Worm (Caenorhabditis elegans) whole organism, late embryonic: ENCODE results near the gene cbn-1.

Experiments
- K09A11.1 ChIP-seq: sonication (generic microtip); optimal IDR thresholded peaks from 2 replicates; lab custom pipeline; 2017; ENCODE audit warnings: antibody characterized with exemption, mild to moderate bottlenecking, missing genetic modification characterization, missing compliant biosample characterization; ENCODE audit not compliant: insufficient read depth
- T23F11.4 ChIP-seq: fragments of 200-800 bp; sonication (Bioruptor generic); optimal IDR thresholded peaks from 2 replicates; lab custom pipeline; 2018; ENCODE audit warnings: mild to moderate bottlenecking, missing genetic modification characterization, missing compliant biosample characterization
- ceh-14 ChIP-seq: sonication (generic microtip); optimal IDR thresholded peaks from 2 replicates; lab custom pipeline; 2016; ENCODE audit warnings: missing genotype, missing genetic modification characterization, missing compliant biosample characterization
- ceh-19 ChIP-seq: fragments of 200-800 bp; sonication (Bioruptor generic); optimal IDR thresholded peaks from 2 replicates; lab custom pipeline; 2018; ENCODE audit warnings: mild to moderate bottlenecking, missing genetic modification characterization, missing compliant biosample characterization
- ceh-2 ChIP-seq: sonication (generic microtip); optimal IDR thresholded peaks from 2 replicates; lab custom pipeline; 2016; ENCODE audit warnings: missing genotype, missing genetic modification characterization, missing compliant biosample characterization
- ceh-24 ChIP-seq: sonication (generic microtip); optimal IDR thresholded peaks from 2 replicates; lab custom pipeline; 2016; ENCODE audit warnings: mild to moderate bottlenecking, missing genetic modification characterization, missing compliant biosample characterization
- ceh-34 ChIP-seq: sonication (generic microtip); optimal IDR thresholded peaks from 2 replicates; lab custom pipeline; 2016; ENCODE audit warnings: mild to moderate bottlenecking, missing genetic modification characterization, missing compliant biosample characterization
- ceh-45 ChIP-seq: fragments of 200-800 bp; sonication (Bioruptor generic); IDR thresholded peaks from 2 replicates; pipeline ENCODE4 v1.3.6; 2022; ENCODE audit warnings: missing genetic modification reagents, missing genetic modification characterization, missing compliant biosample characterization
- ceh-48 ChIP-seq: sonication (generic microtip); optimal IDR thresholded peaks from 2 replicates; lab custom pipeline; 2016; ENCODE audit warnings: missing genetic modification characterization, inconsistent platforms, missing compliant biosample characterization
- che-1 ChIP-seq: sonication (generic microtip); optimal IDR thresholded peaks from 2 replicates; lab custom pipeline; 2016; ENCODE audit warnings: mild to moderate bottlenecking, missing genetic modification characterization, missing compliant biosample characterization
- dmd-4 ChIP-seq: sonication (generic microtip); optimal IDR thresholded peaks from 2 replicates; lab custom pipeline; 2016; ENCODE audit warnings: borderline replicate concordance, missing genetic modification characterization, missing compliant biosample characterization
- dve-1 ChIP-seq: sonication (generic microtip); optimal IDR thresholded peaks from 2 replicates; lab custom pipeline; 2017; ENCODE audit warnings: antibody characterized with exemption, mild to moderate bottlenecking, missing genetic modification characterization, missing compliant biosample characterization
- elt-4 ChIP-seq: sonication (generic microtip); optimal IDR thresholded peaks from 2 replicates; lab custom pipeline; 2016; ENCODE audit warnings: missing genetic modification characterization, missing compliant biosample characterization
- ets-4 ChIP-seq: sonication (generic microtip); optimal IDR thresholded peaks from 2 replicates; lab custom pipeline; 2016; ENCODE audit warnings: missing genetic modification characterization, missing compliant biosample characterization
- eyg-1 ChIP-seq: sonication (generic microtip); optimal IDR thresholded peaks from 2 replicates; lab custom pipeline; 2016; ENCODE audit warnings: missing genotype, missing genetic modification characterization, missing compliant biosample characterization
- fkh-6 ChIP-seq: sonication (generic microtip); optimal IDR thresholded peaks from 2 replicates; lab custom pipeline; 2016; ENCODE audit warnings: missing genetic modification characterization, missing compliant biosample characterization
- hlh-15 ChIP-seq: sonication (generic microtip); optimal IDR thresholded peaks from 2 replicates; lab custom pipeline; 2016; ENCODE audit warnings: missing genetic modification characterization, missing compliant biosample characterization
- hlh-6 ChIP-seq: sonication (generic microtip); optimal IDR thresholded peaks from 2 replicates; lab custom pipeline; 2016; ENCODE audit warnings: missing genotype, missing genetic modification characterization, missing compliant biosample characterization
- hlh-8 ChIP-seq: sonication (generic microtip); optimal IDR thresholded peaks from 2 replicates; lab custom pipeline; 2016; ENCODE audit warnings: missing genotype, missing genetic modification characterization, missing compliant biosample characterization
- lim-6 ChIP-seq: sonication (generic microtip); optimal IDR thresholded peaks from 2 replicates; lab custom pipeline; 2016; ENCODE audit warnings: missing genetic modification characterization, missing compliant biosample characterization
- madf-2 ChIP-seq: sonication (generic microtip); optimal IDR thresholded peaks from 2 replicates; lab custom pipeline; 2017; ENCODE audit warnings: missing genetic modification characterization, missing compliant biosample characterization
- mec-3 ChIP-seq: sonication (generic microtip); optimal IDR thresholded peaks from 2 replicates; lab custom pipeline; 2016; ENCODE audit warnings: borderline replicate concordance, missing genetic modification characterization, missing compliant biosample characterization
- nfya-1 ChIP-seq: sonication (generic microtip); optimal IDR thresholded peaks from 2 replicates; lab custom pipeline; 2017; ENCODE audit warnings: missing genetic modification characterization, mild to moderate bottlenecking, missing compliant biosample characterization, antibody characterized with exemption, moderate library complexity
- nhr-11 ChIP-seq: fragments of 150-350 bp; optimal IDR thresholded peaks from 2 replicates; lab custom pipeline; 2014; ENCODE audit warnings: missing biosample characterization, missing genetic modification characterization
- odd-2 ChIP-seq: sonication (generic microtip); optimal IDR thresholded peaks from 2 replicates; lab custom pipeline; 2017; ENCODE audit warnings: antibody characterized with exemption, mild to moderate bottlenecking, missing genetic modification characterization, missing compliant biosample characterization
- pag-3 ChIP-seq: sonication (generic microtip); optimal IDR thresholded peaks from 2 replicates; lab custom pipeline; 2016; ENCODE audit warnings: missing compliant biosample characterization, missing genetic modification characterization, borderline replicate concordance
- pha-2 ChIP-seq: sonication (generic microtip); optimal IDR thresholded peaks from 2 replicates; lab custom pipeline; 2017; ENCODE audit warnings: mild to moderate bottlenecking, missing genetic modification characterization, missing compliant biosample characterization
- pha-4 ChIP-seq: fragments of 150-350 bp; optimal IDR thresholded peaks from 2 replicates; lab custom pipeline; 2018; ENCODE audit warnings: missing biosample characterization, missing genetic modification reagents, missing genetic modification characterization
- sdc-2 ChIP-seq: sonication (generic microtip); optimal IDR thresholded peaks from 2 replicates; lab custom pipeline; 2016; ENCODE audit warnings: missing genotype, missing genetic modification characterization, missing compliant biosample characterization
- sox-4 ChIP-seq: sonication (generic microtip); optimal IDR thresholded peaks from 2 replicates; lab custom pipeline; 2017; ENCODE audit warnings: mild to moderate bottlenecking, missing genetic modification characterization, inconsistent platforms, missing compliant biosample characterization
- syd-9 ChIP-seq: sonication (generic microtip); optimal IDR thresholded peaks from 2 replicates; lab custom pipeline; 2016; ENCODE audit warnings: mild to moderate bottlenecking, missing genetic modification characterization, moderate library complexity, missing compliant biosample characterization
- tbx-2 ChIP-seq: sonication (generic microtip); optimal IDR thresholded peaks from 2 replicates; lab custom pipeline; 2016; ENCODE audit warnings: missing genetic modification characterization, missing compliant biosample characterization
- ztf-16 ChIP-seq: sonication (generic microtip); optimal IDR thresholded peaks from 2 replicates; lab custom pipeline; 2017; ENCODE audit warnings: missing genetic modification characterization, missing compliant biosample characterization

The cbn-1 gene

ce11 chrII:372235-372634 lies 39.9 kb upstream of the cbn-1 start:
- TF ChIP-seq ets-4 (tag; lab: Kevin White, UChicago) (no peak), nfya-1 (tag; lab: Kevin White, UChicago) (peak; percentile 69)

ce11 chrII:371549-371948 lies 39.2 kb upstream of the cbn-1 start:
- TF ChIP-seq dmd-4 (tag; lab: Kevin White, UChicago) (no peak), sdc-2 (tag; lab: Kevin White, UChicago) (no peak), pha-2 (tag; lab: Kevin White, UChicago) (no peak), mec-3 (no peak), syd-9 (tag; lab: Kevin White, UChicago) (no peak), ceh-14 (no peak), pha-4 (tag; lab: Kevin White, UChicago) (no peak), dve-1 (tag; lab: Kevin White, UChicago) (no peak), ceh-24 (tag; lab: Kevin White, UChicago) (no peak), fkh-6 (tag; lab: Kevin White, UChicago) (no peak), ets-4 (tag; lab: Kevin White, UChicago) (no peak), pag-3 (tag; lab: Kevin White, UChicago) (no peak), tbx-2 (tag; lab: Kevin White, UChicago) (no peak), ceh-19 (GFP tag; lab: Kevin White, UChicago) (no peak), hlh-15 (no peak), odd-2 (tag; lab: Kevin White, UChicago) (no peak), ceh-34 (no peak), ceh-2 (tag; lab: Kevin White, UChicago) (no peak)
- TF ChIP-seq, all 69 proteins: peak for 0

ce11 chrII:370394-370793 lies 38.1 kb upstream of the cbn-1 start:
- TF ChIP-seq nfya-1 (tag; lab: Kevin White, UChicago) (peak; percentile 53), K09A11.1 (tag; lab: Kevin White, UChicago) (no peak)
- TF ChIP-seq, all 69 proteins: peak for 1

DNA sequence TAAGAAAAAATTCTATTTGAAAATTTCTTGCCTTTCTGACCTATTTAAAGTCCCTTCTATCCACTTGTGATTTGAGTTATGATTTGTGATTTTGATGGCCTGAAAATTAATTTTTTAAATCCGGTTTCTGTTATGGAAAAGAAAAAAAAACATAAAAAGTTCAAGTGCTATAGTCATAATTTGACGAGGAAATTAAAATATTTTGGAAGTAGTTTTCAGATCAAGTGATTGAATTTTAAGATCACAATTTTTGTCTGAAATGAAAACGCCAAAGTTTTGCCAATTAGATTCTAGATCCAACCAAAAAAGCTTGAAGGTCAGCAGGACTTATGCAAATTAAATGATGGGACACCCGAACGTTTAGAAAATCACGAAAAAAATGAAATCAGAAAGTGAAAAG lies 35.1 kb upstream of the cbn-1 start, which contains the start of gene ptr-3:
ptr-3 (minus strand) TSS at position 101 of the 400 bp plus-strand sequence.
- TF ChIP-seq ceh-48 (tag; lab: Kevin White, UChicago): no peak
- no peak for TF ChIP-seq che-1 (tag; lab: Kevin White, UChicago)
- no peak for TF ChIP-seq ztf-16 (tag; lab: Kevin White, UChicago)
- TF ChIP-seq nhr-11: no peak
- TF ChIP-seq elt-4 (tag; lab: Kevin White, UChicago): no peak
- TF ChIP-seq lim-6 (tag; lab: Kevin White, UChicago): no peak
- TF ChIP-seq hlh-15: no peak
- no peak for TF ChIP-seq hlh-8 (tag; lab: Kevin White, UChicago)
- TF ChIP-seq madf-2 (tag; lab: Kevin White, UChicago): no peak

- TF ChIP-seq hlh-15 (no peak), hlh-6 (no peak), T23F11.4 (GFP tag; lab: Kevin White, UChicago) (no peak), ceh-45 (no peak), ztf-16 (tag; lab: Kevin White, UChicago) (no peak), odd-2 (tag; lab: Kevin White, UChicago) (no peak), nhr-11 (no peak), eyg-1 (tag; lab: Kevin White, UChicago) (no peak), sox-4 (tag; lab: Kevin White, UChicago) (no peak)
- TF ChIP-seq, all 69 proteins: peak for 0
These were observed 24.6 kb upstream of the cbn-1 start, which contains the start of gene dmsr-4 for ce11 chrII:356969-357368. Gene dmsr-4 (minus strand): TSS chrII:357069.
